Worm (Caenorhabditis elegans) whole organism, L3 larva: ENCODE data around the gene ZK287.4.
A peak's percentile ranks its signal among the peaks of the same experiment; 100 is the strongest.

Experiments
- R02D3.7 ChIP-seq: fragments of 150-350 bp; optimal IDR thresholded peaks from 2 replicates; lab custom pipeline; 2014; ENCODE audit warnings: missing biosample characterization, missing genetic modification characterization
- ZK546.5 ChIP-seq: sonication (generic microtip); optimal IDR thresholded peaks from 2 replicates; lab custom pipeline; 2017; ENCODE audit warnings: missing biosample characterization, missing genetic modification characterization
- aly-2 ChIP-seq: fragments of 150-350 bp; optimal IDR thresholded peaks from 2 replicates; lab custom pipeline; 2014; ENCODE audit warnings: missing biosample characterization, missing genetic modification characterization
- ama-1 ChIP-seq: fragments of 150-350 bp; optimal IDR thresholded peaks from 2 replicates; lab custom pipeline; 2018
- ceh-16 ChIP-seq: sonication (generic microtip); optimal IDR thresholded peaks from 2 replicates; lab custom pipeline; 2017; ENCODE audit warnings: missing biosample characterization, missing genetic modification characterization
- ceh-28 ChIP-seq: fragments of 150-350 bp; optimal IDR thresholded peaks from 2 replicates; lab custom pipeline; 2014; ENCODE audit warnings: missing biosample characterization, missing genetic modification reagents, missing genetic modification characterization
- ceh-82 ChIP-seq: fragments of 150-350 bp; optimal IDR thresholded peaks from 2 replicates; lab custom pipeline; 2014; ENCODE audit warnings: missing biosample characterization, missing genetic modification characterization
- ceh-9 ChIP-seq: sonication (generic microtip); optimal IDR thresholded peaks from 2 replicates; lab custom pipeline; 2018; ENCODE audit warnings: missing biosample characterization, missing genetic modification characterization
- egl-27 ChIP-seq: sonication (generic microtip); optimal IDR thresholded peaks from 4 replicates; lab custom pipeline; 2017; ENCODE audit warnings: missing biosample characterization, missing genetic modification reagents, missing genetic modification characterization
- egl-5 ChIP-seq: fragments of 150-350 bp; optimal IDR thresholded peaks from 2 replicates; lab custom pipeline; 2017; ENCODE audit warnings: missing biosample characterization, missing genetic modification reagents, missing genetic modification characterization, inconsistent platforms
- elt-1 ChIP-seq: fragments of 150-350 bp; optimal IDR thresholded peaks from 2 replicates; lab custom pipeline; 2014; ENCODE audit warnings: missing biosample characterization, missing genetic modification characterization
- elt-2 ChIP-seq: sonication (generic microtip); optimal IDR thresholded peaks from 2 replicates; lab custom pipeline; 2016; ENCODE audit warnings: missing genetic modification reagents, mild to moderate bottlenecking, missing genetic modification characterization, missing compliant biosample characterization
- elt-3 ChIP-seq, 3 experiments: fragments of 150-350 bp in 1 of 3; sonication (generic microtip) in 2 of 3; optimal IDR thresholded peaks; 2 replicates in 2 of 3; 4 replicates in 1 of 3; lab custom pipeline; 2014 to 2017; ENCODE audit warnings: missing biosample characterization in 3 of 3, missing genetic modification characterization in 3 of 3
- eor-1 ChIP-seq, 2 experiments: fragments of 150-350 bp; optimal IDR thresholded peaks; 2 replicates each; lab custom pipeline; 2014 to 2018; ENCODE audit warnings: missing biosample characterization in 2 of 2, missing genetic modification characterization in 2 of 2
- fkh-10 ChIP-seq: sonication (generic microtip); optimal IDR thresholded peaks from 2 replicates; lab custom pipeline; 2017; ENCODE audit warnings: missing biosample characterization, missing genetic modification reagents, missing genetic modification characterization
- fkh-2 ChIP-seq: fragments of 150-350 bp; optimal IDR thresholded peaks from 2 replicates; lab custom pipeline; 2014; ENCODE audit warnings: missing biosample characterization, missing genetic modification reagents, missing genetic modification characterization
- fos-1 ChIP-seq: fragments of 150-350 bp; optimal IDR thresholded peaks from 2 replicates; lab custom pipeline; 2014; ENCODE audit warnings: missing biosample characterization, missing genetic modification characterization
- hmg-11 ChIP-seq: sonication (generic microtip); optimal IDR thresholded peaks from 2 replicates; lab custom pipeline; 2016; ENCODE audit warnings: missing genetic modification characterization, missing compliant biosample characterization
- jun-1 ChIP-seq: fragments of 150-350 bp; optimal IDR thresholded peaks from 2 replicates; lab custom pipeline; 2014; ENCODE audit warnings: missing biosample characterization, missing genetic modification reagents, missing genetic modification characterization
- lin-15B ChIP-seq: fragments of 150-350 bp; optimal IDR thresholded peaks from 2 replicates; lab custom pipeline; 2014; ENCODE audit warnings: missing biosample characterization, missing genetic modification characterization
- lin-39 ChIP-seq: fragments of 150-350 bp; optimal IDR thresholded peaks from 2 replicates; lab custom pipeline; 2018; ENCODE audit warnings: missing biosample characterization, missing genetic modification reagents, missing genetic modification characterization
- lsy-12 ChIP-seq: sonication (generic microtip); optimal IDR thresholded peaks from 2 replicates; lab custom pipeline; 2016; ENCODE audit warnings: mild to moderate bottlenecking, missing genetic modification characterization, missing compliant biosample characterization
- mdl-1 ChIP-seq: fragments of 150-350 bp; optimal IDR thresholded peaks from 2 replicates; lab custom pipeline; 2014; ENCODE audit warnings: missing biosample characterization, missing genetic modification characterization
- mml-1 ChIP-seq: fragments of 150-350 bp; sonication (generic microtip); optimal IDR thresholded peaks from 3 replicates; lab custom pipeline; 2014; ENCODE audit warnings: missing biosample characterization, missing genetic modification characterization
- nfya-1 ChIP-seq: sonication (generic microtip); optimal IDR thresholded peaks from 2 replicates; lab custom pipeline; 2017; ENCODE audit warnings: missing genetic modification characterization, mild to moderate bottlenecking, missing compliant biosample characterization, antibody characterized with exemption, moderate library complexity; ENCODE audit not compliant: insufficient read depth
- nhr-11 ChIP-seq: fragments of 150-350 bp; optimal IDR thresholded peaks from 2 replicates; lab custom pipeline; 2014; ENCODE audit warnings: missing biosample characterization, missing genetic modification characterization
- nhr-12 ChIP-seq: fragments of 150-350 bp; optimal IDR thresholded peaks from 2 replicates; lab custom pipeline; 2014; ENCODE audit warnings: missing biosample characterization, missing genetic modification characterization
- nhr-23 ChIP-seq: fragments of 150-350 bp; optimal IDR thresholded peaks from 2 replicates; lab custom pipeline; 2014; ENCODE audit warnings: missing biosample characterization, missing genetic modification reagents, missing genetic modification characterization
- nhr-237 ChIP-seq: fragments of 150-350 bp; optimal IDR thresholded peaks from 2 replicates; lab custom pipeline; 2014; ENCODE audit warnings: missing biosample characterization, missing genetic modification characterization
- nhr-25 ChIP-seq: sonication (generic microtip); optimal IDR thresholded peaks from 2 replicates; lab custom pipeline; 2017; ENCODE audit warnings: missing biosample characterization, missing genetic modification characterization
- nhr-28 ChIP-seq: fragments of 150-350 bp; optimal IDR thresholded peaks from 2 replicates; lab custom pipeline; 2014; ENCODE audit warnings: missing biosample characterization, missing genetic modification characterization
- nhr-43 ChIP-seq: sonication (generic microtip); optimal IDR thresholded peaks from 2 replicates; lab custom pipeline; 2016; ENCODE audit warnings: mild to moderate bottlenecking, missing genetic modification characterization, missing compliant biosample characterization; ENCODE audit not compliant: poor library complexity, severe bottlenecking
- nhr-67 ChIP-seq: fragments of 150-350 bp; optimal IDR thresholded peaks from 2 replicates; lab custom pipeline; 2014; ENCODE audit warnings: missing biosample characterization, missing genetic modification characterization
- nhr-76 ChIP-seq: fragments of 150-350 bp; sonication (generic microtip); optimal IDR thresholded peaks from 5 replicates; lab custom pipeline; 2014; ENCODE audit warnings: missing biosample characterization, missing genetic modification characterization
- nhr-77 ChIP-seq: fragments of 150-350 bp; optimal IDR thresholded peaks from 2 replicates; lab custom pipeline; 2014; ENCODE audit warnings: missing biosample characterization, missing genetic modification characterization
- pha-4 ChIP-seq: fragments of 150-350 bp; optimal IDR thresholded peaks from 2 replicates; lab custom pipeline; 2014; ENCODE audit warnings: missing biosample characterization, missing genetic modification reagents, missing genetic modification characterization
- pqm-1 ChIP-seq: fragments of 150-350 bp; optimal IDR thresholded peaks from 2 replicates; lab custom pipeline; 2017; ENCODE audit warnings: missing biosample characterization, missing genetic modification characterization, inconsistent platforms
- sea-2 ChIP-seq: fragments of 150-350 bp; sonication (generic microtip); optimal IDR thresholded peaks from 4 replicates; lab custom pipeline; 2014; ENCODE audit warnings: missing biosample characterization, missing genetic modification reagents, missing genetic modification characterization
- skn-1 ChIP-seq: fragments of 150-350 bp; optimal IDR thresholded peaks from 2 replicates; lab custom pipeline; 2014; ENCODE audit warnings: missing biosample characterization, missing genetic modification characterization
- tbx-2 ChIP-seq: sonication (generic microtip); optimal IDR thresholded peaks from 2 replicates; lab custom pipeline; 2016; ENCODE audit warnings: mild to moderate bottlenecking, missing genetic modification characterization, missing compliant biosample characterization
- unc-39 ChIP-seq: sonication (generic microtip); optimal IDR thresholded peaks from 4 replicates; lab custom pipeline; 2017; ENCODE audit warnings: missing biosample characterization, missing genetic modification characterization
- unc-62 ChIP-seq: fragments of 150-350 bp; sonication (generic microtip); optimal IDR thresholded peaks from 4 replicates; lab custom pipeline; 2014; ENCODE audit warnings: missing biosample characterization, missing genetic modification reagents, missing genetic modification characterization
- zag-1 ChIP-seq: fragments of 150-350 bp; optimal IDR thresholded peaks from 2 replicates; lab custom pipeline; 2014; ENCODE audit warnings: missing biosample characterization, missing genetic modification characterization
- ztf-11 ChIP-seq: fragments of 150-350 bp; optimal IDR thresholded peaks from 2 replicates; lab custom pipeline; 2014; ENCODE audit warnings: missing biosample characterization, missing genetic modification characterization
- ztf-4 ChIP-seq: fragments of 150-350 bp; optimal IDR thresholded peaks from 2 replicates; lab custom pipeline; 2014; ENCODE audit warnings: missing biosample characterization, missing genetic modification characterization

ZK287.4 gene

ce11 chrV:9685559-9685958 lies at the start of gene ZK287.4:
ZK287.4 (minus strand) TSS chrV:9685659.
- no peak for TF ChIP-seq fkh-10 (GFP tag; lab: Kevin White, UChicago)
- TF ChIP-seq, all 47 proteins: peak for 0

- TF ChIP-seq ztf-11 (tag; lab: Kevin White, UChicago) (no peak), mml-1 (tag; lab: Kevin White, UChicago) (no peak), egl-5 (tag; lab: Kevin White, UChicago) (no peak), ceh-9 (tag; lab: Kevin White, UChicago) (no peak), jun-1 (tag; lab: Kevin White, UChicago) (no peak), eor-1 (tag; optimal IDR thresholded peaks at IDR 0.05; lab: Kevin White, UChicago) (no peak), ceh-16 (tag; lab: Kevin White, UChicago) (no peak), nhr-11 (tag; lab: Kevin White, UChicago) (no peak), fos-1 (no peak), elt-3 (tag; optimal IDR thresholded peaks at IDR 0.05; lab: Kevin White, UChicago) (no peak), pha-4 (tag; lab: Kevin White, UChicago) (peak; percentile 1), aly-2 (tag; lab: Kevin White, UChicago) (no peak), elt-2 (tag; lab: Kevin White, UChicago) (no peak), nfya-1 (no peak), pqm-1 (tag; lab: Kevin White, UChicago) (no peak), ceh-82 (tag; lab: Kevin White, UChicago) (no peak), nhr-43 (tag; lab: Kevin White, UChicago) (no peak), fkh-10 (GFP tag; lab: Kevin White, UChicago) (peak; percentile 1), fkh-2 (tag; lab: Kevin White, UChicago) (no peak), lin-15B (no peak), nhr-12 (tag; lab: Kevin White, UChicago) (no peak), nhr-67 (tag; lab: Kevin White, UChicago) (no peak), ceh-28 (peak; percentile 30), egl-27 (tag; lab: Kevin White, UChicago) (no peak), nhr-77 (tag; lab: Kevin White, UChicago) (no peak), ZK546.5 (tag; lab: Kevin White, UChicago) (no peak), mdl-1 (no peak), lsy-12 (tag; lab: Kevin White, UChicago) (peak; percentile 12), ama-1 (lab: Kevin White, UChicago) (peak; percentile 46), hmg-11 (tag; lab: Kevin White, UChicago) (no peak), tbx-2 (tag; lab: Kevin White, UChicago) (peak; percentile 27), lin-39 (tag; lab: Kevin White, UChicago) (no peak)
Measured at ce11 chrV:9733920-9734454, 48.5 kb upstream of the ZK287.4 start, which contains the start of gene cal-7. cal-7 (plus strand) TSS chrV:9734103.

- TF ChIP-seq lsy-12 (tag; lab: Kevin White, UChicago) (no peak), sea-2 (no peak), fkh-10 (GFP tag; lab: Kevin White, UChicago) (no peak), nhr-12 (tag; lab: Kevin White, UChicago) (no peak), nhr-76 (tag; lab: Kevin White, UChicago) (no peak), pha-4 (tag; lab: Kevin White, UChicago) (no peak), ama-1 (lab: Kevin White, UChicago) (peak; percentile 78), skn-1 (tag; lab: Kevin White, UChicago) (no peak), nhr-25 (tag; lab: Kevin White, UChicago) (peak; percentile 5), aly-2 (tag; lab: Kevin White, UChicago) (no peak), nhr-23 (tag; lab: Kevin White, UChicago) (no peak), nfya-1 (peak; percentile 33), eor-1 (tag; optimal IDR thresholded peaks at IDR 0.05; lab: Kevin White, UChicago) (no peak), unc-39 (tag; lab: Kevin White, UChicago) (no peak), jun-1 (tag; lab: Kevin White, UChicago) (no peak), ztf-4 (no peak), ceh-16 (tag; lab: Kevin White, UChicago) (no peak), lin-15B (no peak), zag-1 (tag; lab: Kevin White, UChicago) (no peak), egl-5 (tag; lab: Kevin White, UChicago) (no peak), mml-1 (tag; lab: Kevin White, UChicago) (no peak), elt-1 (tag; lab: Kevin White, UChicago) (no peak), ZK546.5 (tag; lab: Kevin White, UChicago) (no peak), nhr-43 (tag; lab: Kevin White, UChicago) (no peak), tbx-2 (tag; lab: Kevin White, UChicago) (no peak), nhr-77 (tag; lab: Kevin White, UChicago) (no peak), mdl-1 (no peak), elt-3 (tag; optimal IDR thresholded peaks at IDR 0.05; lab: Kevin White, UChicago) (no peak), egl-27 (tag; lab: Kevin White, UChicago) (no peak), pqm-1 (tag; lab: Kevin White, UChicago) (no peak), R02D3.7 (no peak), nhr-67 (tag; lab: Kevin White, UChicago) (no peak), unc-62 (GFP tag; lab: Kevin White, UChicago) (peak; percentile 8), ceh-9 (tag; lab: Kevin White, UChicago) (no peak), nhr-28 (no peak), fkh-2 (tag; lab: Kevin White, UChicago) (no peak), nhr-11 (tag; lab: Kevin White, UChicago) (no peak), fos-1 (no peak), nhr-237 (tag; lab: Kevin White, UChicago) (no peak), ztf-11 (tag; lab: Kevin White, UChicago) (no peak)
Measured at ce11 chrV:9731852-9732251, 46.4 kb upstream of the ZK287.4 start.
